Fruit fly (Drosophila melanogaster) whole organism: Measurements from ENCODE around the gene CG4362.

ENCODE experiments used
- EcR ChIP-seq, 2 experiments: fragments of >200 bp; optimal IDR thresholded peaks; 2 replicates each; lab custom pipeline; 2017; ENCODE audit warnings: missing biosample characterization in 2 of 2, missing genetic modification characterization in 2 of 2, missing genetic modification reagents in 2 of 2
- psq ChIP-seq: fragments of >200 bp; optimal IDR thresholded peaks from 2 replicates; lab custom pipeline; 2017

DNA sequence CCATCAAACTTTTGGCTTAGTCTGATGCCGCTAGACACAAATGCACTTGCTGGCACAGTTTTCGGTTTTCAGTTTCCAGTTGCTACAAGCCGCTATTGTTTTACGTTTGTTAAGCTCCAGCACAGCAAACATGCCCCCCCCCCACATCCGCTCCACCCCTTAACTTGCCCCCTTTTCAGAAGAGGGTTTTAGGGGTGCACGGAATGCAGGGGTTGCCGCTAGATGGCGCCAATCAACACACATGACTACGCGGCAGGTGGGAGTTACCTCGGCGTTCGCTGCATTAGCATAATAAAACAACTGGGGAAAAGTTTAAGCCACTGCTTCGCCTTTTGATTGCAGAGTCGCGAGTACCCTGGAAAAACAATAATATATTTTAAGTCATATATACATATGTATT lies 39.6 kb upstream of the CG4362 start:
- TF ChIP-seq psq (lab: Kevin White, UChicago) (no peak), EcR (GFP tag; optimal IDR thresholded peaks at IDR 0.05; lab: Kevin White, UChicago) (no peak)
